Fruit fly (Drosophila melanogaster) whole organism: Measurements from ENCODE around the gene Ufl1.

Experiments
- CG8478 ChIP-seq: fragments of >200 bp; optimal IDR thresholded peaks from 2 replicates; lab custom pipeline; 2018; ENCODE audit warnings: inconsistent platforms
- Dll ChIP-seq: fragments of >200 bp; optimal IDR thresholded peaks from 2 replicates; lab custom pipeline; 2017
- EcR ChIP-seq, 2 experiments: fragments of >200 bp; optimal IDR thresholded peaks; 2 replicates each; lab custom pipeline; 2017; ENCODE audit warnings: missing biosample characterization in 2 of 2, missing genetic modification characterization in 2 of 2, missing genetic modification reagents in 2 of 2
- pan ChIP-seq: fragments of >200 bp; optimal IDR thresholded peaks from 2 replicates; lab custom pipeline; 2017
- psq ChIP-seq: fragments of >200 bp; optimal IDR thresholded peaks from 2 replicates; lab custom pipeline; 2017
- usp ChIP-seq: fragments of >200 bp; optimal IDR thresholded peaks from 2 replicates; lab custom pipeline; 2017; ENCODE audit warnings: missing biosample characterization, missing genetic modification characterization, mixed read lengths

dm6 chr3R:7066267-7066666, 8.0 kb downstream of the Ufl1 start:
- TF ChIP-seq psq (no peak), EcR (GFP tag; optimal IDR thresholded peaks at IDR 0.05; lab: Kevin White, UChicago) (no peak), Dll (no peak), usp (GFP tag; lab: Kevin White, UChicago) (no peak), pan (lab: Kevin White, UChicago) (no peak), CG8478 (lab: Kevin White, UChicago) (no peak)
